Fruit fly (Drosophila melanogaster) whole organism, embryonic: ENCODE data around the gene CG16965.

ENCODE experiments used
- Adf1 ChIP-seq: fragments of 200-800 bp; sonication (Bioruptor generic); IDR thresholded peaks from 2 replicates; pipeline ENCODE4 v1.3.6; 2022; ENCODE audit warnings: missing biosample characterization, missing genetic modification characterization
- Antp ChIP-seq: fragments of 200-800 bp; sonication (Bioruptor generic); optimal IDR thresholded peaks from 3 replicates; lab custom pipeline; 2016; ENCODE audit warnings: missing biosample characterization, missing genetic modification characterization
- B-H2 ChIP-seq: fragments of 200-800 bp; sonication (Bioruptor generic); optimal IDR thresholded peaks from 2 replicates; lab custom pipeline; 2018; ENCODE audit warnings: missing biosample characterization, mild to moderate bottlenecking, missing genetic modification characterization
- CG10431 ChIP-seq: fragments of 200-800 bp; sonication (Bioruptor generic); optimal IDR thresholded peaks from 3 replicates; lab custom pipeline; 2018; ENCODE audit warnings: missing biosample characterization, mild to moderate bottlenecking, missing genetic modification characterization
- CG12071 ChIP-seq: fragments of 200-800 bp; sonication (Bioruptor generic); optimal IDR thresholded peaks from 3 replicates; lab custom pipeline; 2018; ENCODE audit warnings: missing biosample characterization, mild to moderate bottlenecking, missing genetic modification characterization
- CG13775 ChIP-seq: fragments of 200-800 bp; sonication (Bioruptor generic); optimal IDR thresholded peaks from 3 replicates; lab custom pipeline; 2017; ENCODE audit warnings: missing biosample characterization, mild to moderate bottlenecking, missing genetic modification characterization
- CG15601 ChIP-seq: fragments of 200-800 bp; sonication (Bioruptor generic); optimal IDR thresholded peaks from 3 replicates; lab custom pipeline; 2019; ENCODE audit warnings: missing biosample characterization, mild to moderate bottlenecking, missing genetic modification characterization, moderate library complexity
- CG16813 ChIP-seq: fragments of 200-800 bp; sonication (Bioruptor generic); IDR thresholded peaks from 3 replicates; pipeline ENCODE4 v1.3.6; 2022; ENCODE audit warnings: missing biosample characterization, missing genetic modification characterization; ENCODE audit not compliant: partially characterized antibody
- CG17568 ChIP-seq: fragments of 200-800 bp; sonication (Bioruptor generic); optimal IDR thresholded peaks from 2 replicates; lab custom pipeline; 2018; ENCODE audit warnings: missing biosample characterization, mild to moderate bottlenecking, missing genetic modification characterization, moderate library complexity
- CG18262 ChIP-seq: fragments of 200-800 bp; optimal IDR thresholded peaks from 3 replicates; lab custom pipeline; 2019; ENCODE audit warnings: missing biosample characterization, mild to moderate bottlenecking, missing genetic modification characterization, moderate library complexity
- CG18619 ChIP-seq: fragments of 200-800 bp; sonication (Bioruptor generic); optimal IDR thresholded peaks from 3 replicates; lab custom pipeline; 2017; ENCODE audit warnings: missing biosample characterization, mild to moderate bottlenecking, missing genetic modification characterization
- CG5953 ChIP-seq: fragments of 200-800 bp; sonication (Bioruptor generic); IDR thresholded peaks from 2 replicates; pipeline ENCODE4 v1.3.6; 2022; ENCODE audit warnings: missing biosample characterization, missing genetic modification characterization
- CG7271 ChIP-seq: fragments of 200-800 bp; sonication (Bioruptor generic); optimal IDR thresholded peaks from 2 replicates; lab custom pipeline; 2018; ENCODE audit warnings: missing biosample characterization, mild to moderate bottlenecking, missing genetic modification characterization, moderate library complexity
- CG7987 ChIP-seq: fragments of 200-800 bp; sonication (Bioruptor generic); optimal IDR thresholded peaks from 2 replicates; lab custom pipeline; 2018; ENCODE audit warnings: missing biosample characterization, mild to moderate bottlenecking, missing genetic modification characterization, moderate library complexity
- CG9817 ChIP-seq: fragments of 200-800 bp; sonication (Bioruptor generic); optimal IDR thresholded peaks from 2 replicates; lab custom pipeline; 2018; ENCODE audit warnings: missing biosample characterization, mild to moderate bottlenecking, missing genetic modification characterization, moderate library complexity
- Camta ChIP-seq: fragments of 200-800 bp; sonication (Bioruptor generic); optimal IDR thresholded peaks from 2 replicates; lab custom pipeline; 2016; ENCODE audit warnings: missing biosample characterization, missing genetic modification characterization
- Doc2 ChIP-seq: fragments of 200-800 bp; sonication (Bioruptor generic); IDR thresholded peaks from 2 replicates; pipeline ENCODE4 v1.3.6; 2022; ENCODE audit warnings: missing biosample characterization, missing genetic modification characterization
- E2f2 ChIP-seq: fragments of 200-800 bp; sonication (Bioruptor generic); IDR thresholded peaks from 2 replicates; pipeline ENCODE4 v1.3.6; 2022; ENCODE audit warnings: missing biosample characterization, missing genetic modification characterization
- Ets65A ChIP-seq: fragments of 200-800 bp; sonication (Bioruptor generic); peaks from one replicate; lab custom pipeline; 2016; ENCODE audit warnings: missing biosample characterization, missing genetic modification characterization
- Gsc ChIP-seq: fragments of 200-800 bp; sonication (Bioruptor generic); IDR thresholded peaks from 2 replicates; pipeline ENCODE4 v1.3.6; 2022; ENCODE audit warnings: missing biosample characterization, missing genetic modification characterization
- H2.0 ChIP-seq: fragments of 200-800 bp; sonication (Bioruptor generic); IDR thresholded peaks from 2 replicates; pipeline ENCODE4 v1.3.6; 2022; ENCODE audit warnings: missing biosample characterization, missing genetic modification characterization
- Hmx ChIP-seq: fragments of 200-800 bp; sonication (Bioruptor generic); optimal IDR thresholded peaks from 2 replicates; lab custom pipeline; 2016; ENCODE audit warnings: missing biosample characterization, missing genetic modification characterization
- Jarid2 ChIP-seq: fragments of 200-800 bp; sonication (Bioruptor generic); optimal IDR thresholded peaks from 3 replicates; lab custom pipeline; 2017; ENCODE audit warnings: mild to moderate bottlenecking, missing biosample characterization, missing genetic modification reagents, missing genetic modification characterization
- Med ChIP-seq: fragments of 200-800 bp; sonication (Bioruptor generic); peaks from one replicate; lab custom pipeline; 2016; ENCODE audit warnings: missing biosample characterization, missing genetic modification characterization, mild to moderate bottlenecking, inconsistent platforms, moderate library complexity
- NK7.1 ChIP-seq: fragments of 200-800 bp; sonication (Bioruptor generic); optimal IDR thresholded peaks from 3 replicates; lab custom pipeline; 2016; ENCODE audit warnings: missing biosample characterization, missing genetic modification characterization
- Optix ChIP-seq: fragments of 200-800 bp; sonication (Bioruptor generic); IDR thresholded peaks from 3 replicates; pipeline ENCODE4 v1.3.6; 2022; ENCODE audit warnings: missing biosample characterization, missing genetic modification characterization
- Sry-δ ChIP-seq: fragments of 200-800 bp; sonication (Bioruptor generic); optimal IDR thresholded peaks from 2 replicates; lab custom pipeline; 2016; ENCODE audit warnings: missing biosample characterization, missing genetic modification characterization
- ac ChIP-seq: fragments of 200-800 bp; sonication (Bioruptor generic); optimal IDR thresholded peaks from 3 replicates; lab custom pipeline; 2017; ENCODE audit warnings: missing biosample characterization, mild to moderate bottlenecking, missing genetic modification characterization
- ara ChIP-seq: fragments of 200-800 bp; sonication (Bioruptor generic); IDR thresholded peaks from 2 replicates; pipeline ENCODE4 v1.3.6; 2022; ENCODE audit warnings: missing biosample characterization, missing genetic modification characterization
- dan ChIP-seq: fragments of 200-800 bp; sonication (Bioruptor generic); IDR thresholded peaks from 2 replicates; pipeline ENCODE4 v1.3.6; 2022; ENCODE audit warnings: missing biosample characterization, missing genetic modification characterization
- fd102C ChIP-seq: fragments of 200-800 bp; sonication (Bioruptor generic); optimal IDR thresholded peaks from 2 replicates; lab custom pipeline; 2018; ENCODE audit warnings: missing biosample characterization, mild to moderate bottlenecking, missing genetic modification characterization, moderate library complexity
- gt ChIP-seq: fragments of 200-800 bp; sonication (Bioruptor generic); IDR thresholded peaks from 2 replicates; pipeline ENCODE4 v1.3.6; 2022; ENCODE audit warnings: missing biosample characterization, missing genetic modification characterization
- ind ChIP-seq: fragments of 200-800 bp; sonication (Bioruptor generic); optimal IDR thresholded peaks from 3 replicates; lab custom pipeline; 2016; ENCODE audit warnings: missing biosample characterization, missing genetic modification characterization
- lab ChIP-seq: fragments of 200-800 bp; sonication (Bioruptor generic); optimal IDR thresholded peaks from 3 replicates; lab custom pipeline; 2017; ENCODE audit warnings: missing biosample characterization, missing genetic modification characterization, mild to moderate bottlenecking, moderate library complexity, missing genetic modification reagents
- pan ChIP-seq, 4 experiments: fragments of >200 bp in 3 of 4; fragments of 200-800 bp in 1 of 4; sonication (Bioruptor generic) in 1 of 4; optimal IDR thresholded peaks in 3 of 4; IDR thresholded peaks in 1 of 4; 2 replicates each; pipeline versions ENCODE4 v1.3.6 to Lab custom; 2017 to 2022; ENCODE audit warnings: missing biosample characterization in 2 of 4, missing genetic modification characterization in 2 of 4, mixed read lengths in 1 of 4
- pzg ChIP-seq: fragments of 200-800 bp; sonication (Bioruptor generic); optimal IDR thresholded peaks from 3 replicates; lab custom pipeline; 2018; ENCODE audit warnings: missing biosample characterization, mild to moderate bottlenecking, missing genetic modification characterization, moderate library complexity
- seq ChIP-seq: fragments of 200-800 bp; sonication (Bioruptor generic); IDR thresholded peaks from 2 replicates; pipeline ENCODE4 v1.3.6; 2022; ENCODE audit warnings: missing biosample characterization, missing genetic modification characterization
- sim ChIP-seq: fragments of 200-800 bp; sonication (Bioruptor generic); IDR thresholded peaks from 2 replicates; pipeline ENCODE4 v1.3.6; 2022; ENCODE audit warnings: missing biosample characterization, missing genetic modification characterization
- sob ChIP-seq: fragments of 200-800 bp; sonication (Bioruptor generic); IDR thresholded peaks from 2 replicates; pipeline ENCODE4 v1.3.6; 2022; ENCODE audit warnings: missing biosample characterization, missing genetic modification characterization
- sug ChIP-seq: fragments of 200-800 bp; optimal IDR thresholded peaks from 2 replicates; lab custom pipeline; 2019; ENCODE audit warnings: missing biosample characterization, mild to moderate bottlenecking, missing genetic modification characterization, moderate library complexity
- wdn ChIP-seq: fragments of 200-800 bp; sonication (Bioruptor generic); IDR thresholded peaks from 2 replicates; pipeline ENCODE4 v1.3.6; 2022; ENCODE audit warnings: missing biosample characterization, missing genetic modification characterization

Gene CG16965

dm6 chr2L:12026458-12027431 is 45.4 kb downstream of the CG16965 start (continued):
- peak; percentile 38 for TF ChIP-seq CG15601 (tag; lab: Kevin White, UChicago)
- TF ChIP-seq B-H2, result no peak
- peak; percentile 72 for TF ChIP-seq CG13775 (GFP tag; lab: Kevin White, UChicago)
- no peak for TF ChIP-seq CG7987 (GFP tag; lab: Kevin White, UChicago)
- no peak for TF ChIP-seq Gsc (GFP tag; lab: Robert Waterston, UW)

DNA sequence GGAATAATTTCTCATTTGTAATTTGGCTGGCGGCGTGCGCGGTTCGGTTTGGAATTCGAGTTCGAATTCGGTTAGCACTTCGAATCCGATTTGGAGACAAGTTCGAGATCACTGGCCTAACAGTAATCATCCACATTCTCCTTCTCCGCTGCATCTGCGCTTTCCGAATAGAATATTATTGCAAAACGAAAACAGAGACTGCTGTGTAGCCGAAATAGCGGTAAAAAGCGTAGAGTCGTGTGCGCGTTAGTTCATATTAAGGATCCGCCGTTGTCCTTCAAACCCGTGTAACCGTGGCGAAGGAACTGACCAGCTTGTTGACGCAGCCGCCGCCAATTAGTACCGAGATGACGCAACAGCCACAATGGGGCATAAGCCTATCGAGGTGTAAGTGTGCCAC is 46.0 kb downstream of the CG16965 start, which contains the start of gene dmGlut:
Gene dmGlut, plus strand, starts transcription at position 4 of the 400 bp plus-strand sequence.
- TF ChIP-seq CG12071, result no peak
- 0 out of 3 replicates have a peak, but pooled peaks have one; percentile 19 for TF ChIP-seq Optix (GFP tag; lab: Robert Waterston, UW)
- TF ChIP-seq seq (GFP tag; lab: Robert Waterston, UW), result no peak
- TF ChIP-seq dan (GFP tag; lab: Robert Waterston, UW), result no peak
- TF ChIP-seq pan (optimal IDR thresholded peaks at IDR 0.05; lab: Kevin White, UChicago), result no peak
- no peak for TF ChIP-seq pan (GFP tag; optimal IDR thresholded peaks at IDR 0.05 in 1 of 2, IDR thresholded peaks at IDR 0.05 in 1 of 2)
- no peak for TF ChIP-seq Antp
- no peak for TF ChIP-seq fd102C (GFP tag; lab: Kevin White, UChicago)
- TF ChIP-seq lab (GFP tag; lab: Kevin White, UChicago), result no peak
- no peak for TF ChIP-seq sug
- no peak for TF ChIP-seq CG5953
- TF ChIP-seq NK7.1 (GFP tag; lab: Kevin White, UChicago), result no peak
- peak; percentile 64 for TF ChIP-seq Ets65A (GFP tag; lab: Kevin White, UChicago)
- no peak for TF ChIP-seq CG18619
- TF ChIP-seq CG18262 (tag; lab: Kevin White, UChicago), result no peak
- no peak for TF ChIP-seq CG17568 (GFP tag; lab: Kevin White, UChicago)
- TF ChIP-seq pzg (GFP tag; lab: Kevin White, UChicago), result no peak
- no peak for TF ChIP-seq H2.0 (GFP tag; lab: Robert Waterston, UW)
- TF ChIP-seq CG10431 (GFP tag; lab: Kevin White, UChicago), result no peak
- TF ChIP-seq CG7271 (tag; lab: Kevin White, UChicago), result no peak
- no peak for TF ChIP-seq sim (GFP tag; lab: Robert Waterston, UW)
- no peak for TF ChIP-seq Camta (GFP tag; lab: Kevin White, UChicago)
- TF ChIP-seq Jarid2 (GFP tag; lab: Kevin White, UChicago), result peak; percentile 23
- no peak for TF ChIP-seq Doc2 (GFP tag; lab: Robert Waterston, UW)
- no peak for TF ChIP-seq sob
- no peak for TF ChIP-seq ac (GFP tag; lab: Kevin White, UChicago)
- TF ChIP-seq Med (GFP tag; lab: Kevin White, UChicago), result peak; percentile 42
- TF ChIP-seq ara (GFP tag; lab: Robert Waterston, UW), result 0 out of 2 replicates have a peak, but pooled peaks have one; percentile 5
- TF ChIP-seq gt (GFP tag; lab: Robert Waterston, UW), result no peak
- TF ChIP-seq Hmx (GFP tag; lab: Kevin White, UChicago), result no peak
- no peak for TF ChIP-seq Sry-δ (GFP tag; lab: Kevin White, UChicago)
- TF ChIP-seq CG16813, result no peak
- TF ChIP-seq wdn (GFP tag; lab: Robert Waterston, UW), result no peak
- TF ChIP-seq E2f2 (GFP tag; lab: Robert Waterston, UW), result no peak
- TF ChIP-seq ind (GFP tag; lab: Kevin White, UChicago), result no peak
- TF ChIP-seq Adf1 (GFP tag; lab: Robert Waterston, UW), result no peak
- no peak for TF ChIP-seq CG9817 (tag; lab: Kevin White, UChicago)
